Worm (Caenorhabditis elegans) whole organism, midembryonic: ENCODE measurements around the gene Y37D8A.29.

Experiments used
- T22C8.4 ChIP-seq: fragments of 200-800 bp; sonication (Bioruptor generic); IDR thresholded peaks from 2 replicates; pipeline ENCODE4 v1.3.6; 2022; ENCODE audit warnings: missing genetic modification characterization, missing compliant biosample characterization
- cog-1 ChIP-seq: sonication (generic microtip); optimal IDR thresholded peaks from 2 replicates; lab custom pipeline; 2016; ENCODE audit warnings: missing genetic modification characterization, missing compliant biosample characterization
- flt-1 ChIP-seq: fragments of 200-800 bp; sonication (Bioruptor generic); IDR thresholded peaks from 2 replicates; pipeline ENCODE4 v1.3.6; 2022; ENCODE audit warnings: missing genetic modification characterization, missing compliant biosample characterization
- klf-2 ChIP-seq: fragments of 200-800 bp; sonication (Bioruptor generic); conservative IDR thresholded peaks from 2 replicates; pipeline ENCODE4 v1.3.6; 2022; ENCODE audit warnings: missing genetic modification reagents, missing genetic modification characterization, missing compliant biosample characterization
- med-1 ChIP-seq: sonication (generic microtip); optimal IDR thresholded peaks from 2 replicates; lab custom pipeline; 2017; ENCODE audit warnings: missing genetic modification characterization, mild to moderate bottlenecking, missing compliant biosample characterization, antibody characterized with exemption, missing genetic modification reagents; ENCODE audit not compliant: insufficient read depth
- ref-1 ChIP-seq: fragments of 200-800 bp; sonication (Bioruptor generic); conservative IDR thresholded peaks from 2 replicates; pipeline ENCODE4 v1.3.6; 2022; ENCODE audit warnings: missing genetic modification reagents, missing genetic modification characterization, missing compliant biosample characterization
- tab-1 ChIP-seq: fragments of 200-800 bp; sonication (Bioruptor generic); IDR thresholded peaks from 2 replicates; pipeline ENCODE4 v1.3.6; 2022; ENCODE audit warnings: missing genetic modification characterization, missing compliant biosample characterization
- ztf-23 ChIP-seq: fragments of 200-800 bp; sonication (Bioruptor generic); IDR thresholded peaks from 2 replicates; pipeline ENCODE4 v1.3.6; 2022; ENCODE audit warnings: missing genetic modification reagents, missing genetic modification characterization, missing compliant biosample characterization
- ztf-29 ChIP-seq: fragments of 200-800 bp; sonication (Bioruptor generic); IDR thresholded peaks from 2 replicates; pipeline ENCODE4 v1.3.6; 2022; ENCODE audit warnings: missing genetic modification reagents, missing genetic modification characterization, missing compliant biosample characterization

The Y37D8A.29 gene

DNA sequence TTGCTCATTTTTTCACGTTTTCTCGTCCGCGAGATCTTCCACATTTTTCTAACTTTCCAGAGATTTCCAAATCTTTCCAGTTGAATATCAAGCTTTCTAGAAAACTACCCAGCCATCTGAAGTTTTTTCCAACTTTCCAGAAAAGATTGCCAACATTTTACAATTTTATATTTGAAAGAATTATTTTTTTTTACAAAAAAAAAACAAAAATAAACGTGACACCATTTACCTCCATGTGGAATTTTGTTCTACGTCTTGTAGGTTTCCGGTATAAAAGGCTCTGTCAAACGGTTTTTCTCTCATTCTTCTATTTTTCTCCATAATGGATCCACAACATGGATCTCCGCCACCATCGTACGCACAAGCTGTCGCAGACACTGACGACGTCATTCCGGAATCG, 26.8 kb downstream of the Y37D8A.29 start, which contains the start of gene Y37D8A.8:
Y37D8A.8 (plus strand) TSS at position 301 of the 400 bp plus-strand sequence.
- no peak for TF ChIP-seq flt-1 (GFP tag; lab: Robert Waterston, UW)
- no peak for TF ChIP-seq ztf-29 (GFP tag; lab: Robert Waterston, UW)
- no peak for TF ChIP-seq T22C8.4
- no peak for TF ChIP-seq med-1
- no peak for TF ChIP-seq ref-1 (GFP tag; lab: Robert Waterston, UW)
- no peak for TF ChIP-seq klf-2 (GFP tag; lab: Robert Waterston, UW)

DNA sequence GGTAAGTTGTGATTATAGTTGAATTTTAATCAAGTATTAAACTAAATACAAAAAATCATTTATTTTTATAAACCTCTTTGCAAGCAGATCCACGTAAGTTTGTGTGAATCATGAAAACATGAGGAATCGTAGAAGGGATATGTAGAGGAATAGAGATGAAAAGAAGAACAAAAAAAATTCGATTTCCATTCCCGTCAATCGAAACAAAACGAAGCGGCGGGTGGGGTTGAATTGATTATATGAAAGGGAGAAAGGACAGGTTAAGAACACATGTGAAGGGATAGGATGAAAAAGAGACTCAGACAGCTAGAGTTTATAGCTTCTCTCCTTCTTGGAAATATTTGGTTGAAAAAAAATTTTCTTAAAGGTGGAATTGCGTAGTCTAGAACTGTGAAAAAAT, 31.4 kb downstream of the Y37D8A.29 start:
- no peak for TF ChIP-seq klf-2 (GFP tag; lab: Robert Waterston, UW)
- no peak for TF ChIP-seq ztf-29 (GFP tag; lab: Robert Waterston, UW)
- no peak for TF ChIP-seq T22C8.4
- no peak for TF ChIP-seq tab-1
- TF ChIP-seq ref-1 (GFP tag; lab: Robert Waterston, UW): no peak
- no peak for TF ChIP-seq med-1
- no peak for TF ChIP-seq flt-1 (GFP tag; lab: Robert Waterston, UW)
- no peak for TF ChIP-seq ztf-23
- TF ChIP-seq cog-1: no peak

DNA sequence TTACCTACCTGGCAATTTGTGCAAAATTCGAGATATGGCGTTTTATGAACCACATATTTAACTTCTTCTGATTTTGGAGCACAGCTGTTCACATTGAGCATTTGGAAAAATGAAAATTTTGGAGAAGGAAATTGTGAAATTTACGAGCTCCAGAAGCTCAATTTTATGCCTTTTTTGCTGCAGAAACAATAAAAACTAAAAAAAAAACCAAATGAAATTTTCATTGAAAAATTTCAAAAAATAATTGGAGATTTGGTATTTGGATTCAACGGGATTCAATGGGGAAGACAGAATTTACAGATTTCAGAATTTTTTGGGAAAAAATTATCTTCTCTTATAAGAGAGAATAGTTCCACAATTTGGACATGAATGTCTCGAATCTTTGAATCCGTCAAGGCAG, 34.9 kb downstream of the Y37D8A.29 start, which contains the start of gene Y37D8A.26:
Y37D8A.26 (minus strand) TSS at position 101 of the 400 bp plus-strand sequence.
- TF ChIP-seq tab-1: no peak
- no peak for TF ChIP-seq flt-1 (GFP tag; lab: Robert Waterston, UW)
- TF ChIP-seq T22C8.4: no peak
- no peak for TF ChIP-seq med-1
- TF ChIP-seq klf-2 (GFP tag; lab: Robert Waterston, UW): no peak
- TF ChIP-seq ref-1 (GFP tag; lab: Robert Waterston, UW): no peak
- no peak for TF ChIP-seq ztf-29 (GFP tag; lab: Robert Waterston, UW)
- TF ChIP-seq cog-1: no peak
- TF ChIP-seq ztf-23: no peak

DNA sequence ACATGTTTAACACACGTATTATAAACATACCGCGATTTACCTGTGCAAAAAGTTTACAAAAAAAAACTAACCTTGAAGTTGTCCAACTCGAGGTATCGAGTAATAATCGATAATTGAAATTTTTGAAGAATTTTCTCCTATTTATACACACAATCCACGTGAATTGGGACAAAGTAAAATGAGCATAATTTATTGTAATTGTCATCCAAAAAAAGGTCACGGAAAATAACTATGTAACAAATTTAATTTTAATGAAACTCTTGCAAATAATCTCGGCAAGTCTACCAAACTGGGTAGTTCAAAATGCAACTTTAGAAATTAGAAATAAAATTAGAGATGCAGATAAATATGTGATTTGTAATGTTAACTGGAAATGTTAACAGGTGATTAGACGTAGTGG, 36.1 kb downstream of the Y37D8A.29 start, which contains the start of gene Y37D8A.5:
Y37D8A.5 (minus strand) TSS at position 101 of the 400 bp plus-strand sequence.
- TF ChIP-seq cog-1: no peak

DNA sequence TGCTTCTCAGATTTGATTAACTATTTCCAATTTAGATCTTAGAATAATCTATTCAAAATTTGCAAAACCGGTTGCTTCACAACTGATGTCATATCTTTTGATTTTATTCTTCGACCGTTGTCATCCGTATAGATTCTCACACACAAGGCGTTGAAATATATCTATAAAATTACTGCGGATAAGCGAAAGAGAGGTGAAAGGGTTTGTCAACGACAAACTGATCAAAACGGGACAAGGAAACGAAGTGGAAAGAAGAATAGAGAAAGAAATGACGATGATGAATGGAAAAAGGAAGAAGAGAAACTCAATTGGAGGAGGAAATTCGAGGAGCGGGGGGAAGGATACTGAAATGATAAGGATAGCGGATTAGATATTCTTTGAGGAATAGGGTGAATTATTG, 40.4 kb downstream of the Y37D8A.29 start:
- TF ChIP-seq ztf-23 (no peak), cog-1 (no peak), klf-2 (GFP tag; lab: Robert Waterston, UW) (no peak), flt-1 (GFP tag; lab: Robert Waterston, UW) (no peak), ref-1 (GFP tag; lab: Robert Waterston, UW) (no peak), med-1 (no peak), ztf-29 (GFP tag; lab: Robert Waterston, UW) (no peak), T22C8.4 (no peak), tab-1 (no peak)

DNA sequence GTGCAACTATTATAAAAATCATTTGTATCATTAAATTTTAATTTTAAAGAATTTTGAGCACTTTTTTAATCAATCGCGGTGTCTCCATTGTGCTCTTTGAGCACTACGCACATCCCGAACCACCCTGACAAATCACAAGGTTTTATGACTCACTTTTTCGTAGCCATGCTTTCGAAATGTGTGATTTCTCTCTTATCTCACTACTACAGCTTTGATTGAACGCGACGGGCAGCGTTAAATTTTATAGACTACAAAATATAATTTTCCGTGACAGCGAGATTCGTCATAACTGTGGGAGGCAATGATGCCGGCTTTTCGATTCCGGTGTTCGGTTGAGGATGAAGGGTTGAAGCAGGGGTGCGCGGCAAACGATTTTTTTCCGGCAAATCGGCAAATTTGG, 41.8 kb downstream of the Y37D8A.29 start:
- TF ChIP-seq tab-1 (no peak), med-1 (no peak), klf-2 (GFP tag; lab: Robert Waterston, UW) (no peak), T22C8.4 (no peak)

DNA sequence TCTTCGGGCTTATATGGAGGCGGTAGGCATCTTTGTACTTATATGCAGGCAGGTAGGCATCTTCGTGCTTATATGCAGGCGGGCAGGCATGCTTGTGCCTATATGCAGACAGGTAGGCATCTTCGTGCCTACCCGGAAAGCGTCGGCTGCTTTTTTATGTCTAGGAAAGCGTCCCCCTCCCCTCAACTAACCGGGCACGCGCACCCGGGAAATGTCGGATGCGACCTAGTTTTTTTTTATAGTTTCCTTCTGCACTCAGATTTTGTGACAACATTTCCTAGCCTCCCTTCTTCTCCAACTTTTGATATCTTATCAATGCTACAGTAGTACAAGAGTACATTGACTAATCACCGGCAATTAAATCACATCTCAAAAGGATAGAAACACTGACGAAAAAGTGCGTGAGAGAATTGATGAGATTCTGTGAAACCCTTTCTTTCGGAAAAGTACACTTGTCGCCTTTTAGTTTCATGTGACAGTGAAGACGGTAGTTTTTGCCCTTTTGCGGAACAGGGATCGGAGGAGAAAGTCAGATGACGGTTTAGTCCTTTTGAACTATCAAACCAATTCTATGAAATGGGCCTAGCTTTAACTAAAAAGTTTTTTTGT, 42.4 kb downstream of the Y37D8A.29 start:
- TF ChIP-seq cog-1: no peak
- no peak for TF ChIP-seq T22C8.4
- TF ChIP-seq ztf-29 (GFP tag; lab: Robert Waterston, UW): no peak
- no peak for TF ChIP-seq med-1

DNA sequence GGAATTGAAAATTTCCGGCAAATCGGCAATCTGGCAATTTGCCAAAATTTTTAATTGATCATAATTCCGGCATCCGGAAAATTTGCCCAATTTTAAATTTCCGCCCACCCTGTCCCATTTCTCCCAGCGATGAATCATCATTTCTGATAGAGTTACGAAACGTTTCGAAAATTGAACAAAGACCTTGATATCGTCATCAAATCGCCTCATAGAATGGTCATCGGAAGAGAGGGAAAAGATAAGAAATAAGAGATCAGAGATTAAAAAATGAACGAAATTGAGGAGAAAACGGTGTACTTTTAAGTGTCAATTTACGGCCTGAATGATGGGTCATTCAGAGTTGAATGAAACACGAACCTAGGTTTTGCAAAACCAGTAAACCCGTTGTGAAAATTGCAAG, 43.9 kb downstream of the Y37D8A.29 start:
- no peak for TF ChIP-seq ztf-29 (GFP tag; lab: Robert Waterston, UW)
- no peak for TF ChIP-seq flt-1 (GFP tag; lab: Robert Waterston, UW)
- TF ChIP-seq T22C8.4: no peak
- no peak for TF ChIP-seq ztf-23
- no peak for TF ChIP-seq cog-1
- no peak for TF ChIP-seq klf-2 (GFP tag; lab: Robert Waterston, UW)
- TF ChIP-seq tab-1: no peak
- TF ChIP-seq med-1: no peak
- TF ChIP-seq ref-1 (GFP tag; lab: Robert Waterston, UW): no peak

DNA sequence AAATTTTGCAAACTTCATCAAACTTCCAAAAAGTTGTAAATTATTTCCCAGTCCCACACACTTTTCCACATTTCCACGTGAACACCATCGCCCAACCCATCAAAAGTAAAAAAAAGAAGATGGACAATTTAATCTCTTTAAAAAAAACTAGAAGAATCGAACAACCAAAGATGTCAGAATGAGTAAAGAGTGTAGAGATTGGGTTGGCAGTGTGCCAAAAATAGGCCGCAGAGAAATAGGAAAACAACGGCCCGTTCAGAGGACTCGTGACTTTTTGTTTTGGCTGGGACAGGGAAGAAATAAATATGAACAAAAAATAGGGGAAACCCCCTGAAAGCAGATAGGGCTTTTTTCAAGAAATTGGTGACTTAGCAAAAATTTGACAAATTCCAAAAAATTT, 48.6 kb downstream of the Y37D8A.29 start:
- TF ChIP-seq klf-2 (GFP tag; lab: Robert Waterston, UW) (no peak), ztf-23 (no peak), tab-1 (no peak), flt-1 (GFP tag; lab: Robert Waterston, UW) (no peak), med-1 (no peak), cog-1 (no peak), T22C8.4 (no peak)
